Fruit fly (Drosophila melanogaster) whole organism, wandering third instar larva: Measurements from ENCODE around the gene CG5188.

Experiments used
- Abd-B ChIP-seq: fragments of >200 bp; optimal IDR thresholded peaks from 2 replicates; lab custom pipeline; 2017; ENCODE audit warnings: missing biosample characterization, missing genetic modification characterization
- CG32264 ChIP-seq: fragments of 200-800 bp; sonication (Bioruptor generic); optimal IDR thresholded peaks from 2 replicates; lab custom pipeline; 2016; ENCODE audit warnings: missing biosample characterization, missing genetic modification characterization
- CG9705 ChIP-seq: fragments of 200-800 bp; sonication (Bioruptor generic); optimal IDR thresholded peaks from 2 replicates; lab custom pipeline; 2018; ENCODE audit warnings: missing biosample characterization, mild to moderate bottlenecking, missing genetic modification characterization
- CrebA ChIP-seq: fragments of 200-800 bp; sonication (Bioruptor generic); optimal IDR thresholded peaks from 2 replicates; lab custom pipeline; 2016; ENCODE audit warnings: missing biosample characterization, mild to moderate bottlenecking, missing genetic modification characterization, borderline replicate concordance
- Dfd ChIP-seq: fragments of >200 bp; optimal IDR thresholded peaks from 2 replicates; lab custom pipeline; 2017; ENCODE audit warnings: missing biosample characterization, missing genetic modification characterization
- Dif ChIP-seq: fragments of 200-275, 200-300 bp; sonication (Bioruptor generic); optimal IDR thresholded peaks from 2 replicates; lab custom pipeline; 2018; ENCODE audit warnings: missing biosample characterization, missing genetic modification characterization; ENCODE audit not compliant: partially characterized antibody
- GATAd ChIP-seq: sonication (Bioruptor generic); optimal IDR thresholded peaks from 2 replicates; lab custom pipeline; 2016; ENCODE audit warnings: missing biosample characterization, missing genetic modification characterization
- HLH106 ChIP-seq: fragments of 200-800 bp; optimal IDR thresholded peaks from 3 replicates; lab custom pipeline; 2019; ENCODE audit warnings: missing biosample characterization, mild to moderate bottlenecking, missing genetic modification characterization, moderate library complexity
- Hnf4 ChIP-seq: fragments of 200-800 bp; sonication (Bioruptor generic); optimal IDR thresholded peaks from 2 replicates; lab custom pipeline; 2016; ENCODE audit warnings: missing biosample characterization, mild to moderate bottlenecking, missing genetic modification characterization
- Hr78 ChIP-seq: fragments of >200 bp; optimal IDR thresholded peaks from 2 replicates; lab custom pipeline; 2017; ENCODE audit warnings: missing biosample characterization, missing genetic modification characterization
- Hr83 ChIP-seq: fragments of 200-300 bp; sonication (Bioruptor generic); optimal IDR thresholded peaks from 2 replicates; lab custom pipeline; 2016; ENCODE audit warnings: missing biosample characterization, mild to moderate bottlenecking, missing genetic modification characterization, moderate library complexity; ENCODE audit not compliant: poor library complexity, severe bottlenecking
- Jra ChIP-seq: sonication (Bioruptor generic); optimal IDR thresholded peaks from 2 replicates; lab custom pipeline; 2016; ENCODE audit warnings: missing biosample characterization, missing genetic modification characterization
- Mio ChIP-seq: sonication (Bioruptor generic); optimal IDR thresholded peaks from 2 replicates; lab custom pipeline; 2016; ENCODE audit warnings: missing biosample characterization, missing genetic modification characterization
- Myc ChIP-seq: fragments of >200 bp; optimal IDR thresholded peaks from 2 replicates; lab custom pipeline; 2017
- N ChIP-seq: fragments of >200 bp; optimal IDR thresholded peaks from 2 replicates; lab custom pipeline; 2018; ENCODE audit warnings: missing biosample characterization, missing external identifiers, missing genetic modification characterization
- OdsH ChIP-seq: fragments of 200-800 bp; sonication (Bioruptor generic); optimal IDR thresholded peaks from 2 replicates; lab custom pipeline; 2016; ENCODE audit warnings: missing biosample characterization, mild to moderate bottlenecking, missing genetic modification characterization
- Rel ChIP-seq, 2 experiments: fragments of 200-800 bp; sonication (Bioruptor generic) in 1 of 2; optimal IDR thresholded peaks; 2 replicates in 1 of 2; 3 replicates in 1 of 2; lab custom pipeline; 2016 to 2019; ENCODE audit warnings: mild to moderate bottlenecking in 2 of 2, missing biosample characterization in 2 of 2, missing genetic modification characterization in 2 of 2, moderate library complexity in 1 of 2
- Sp1 ChIP-seq: fragments of 200-800 bp; sonication (Bioruptor generic); optimal IDR thresholded peaks from 3 replicates; lab custom pipeline; 2019; ENCODE audit warnings: missing biosample characterization, mild to moderate bottlenecking, missing genetic modification characterization, moderate library complexity
- Vsx2 ChIP-seq: fragments of 200-300, 225-300 bp; sonication (Bioruptor generic); optimal IDR thresholded peaks from 2 replicates; lab custom pipeline; 2018; ENCODE audit warnings: missing biosample characterization, missing genetic modification characterization; ENCODE audit not compliant: partially characterized antibody
- br ChIP-seq: fragments of 200-800 bp; sonication (Bioruptor generic); optimal IDR thresholded peaks from 2 replicates; lab custom pipeline; 2016; ENCODE audit warnings: missing biosample characterization, missing genetic modification characterization
- brk ChIP-seq: fragments of 200-800 bp; sonication (Bioruptor generic); optimal IDR thresholded peaks from 2 replicates; lab custom pipeline; 2016; ENCODE audit warnings: missing biosample characterization, mild to moderate bottlenecking, missing genetic modification characterization
- dl ChIP-seq, 2 experiments: fragments of 175-275, 200-275 bp in 1 of 2; fragments of 200-275 bp in 1 of 2; sonication (Bioruptor generic); optimal IDR thresholded peaks; lab custom pipeline; 2018; ENCODE audit warnings: mild to moderate bottlenecking in 2 of 2, missing biosample characterization in 2 of 2, missing genetic modification characterization in 2 of 2, moderate library complexity in 2 of 2; ENCODE audit not compliant: partially characterized antibody in 2 of 2, insufficient read depth in 1 of 2
- dmrt93B ChIP-seq: fragments of 200-800 bp; sonication (Bioruptor generic); optimal IDR thresholded peaks from 2 replicates; lab custom pipeline; 2018; ENCODE audit warnings: missing biosample characterization, mild to moderate bottlenecking, missing genetic modification characterization
- dsf ChIP-seq: sonication (Bioruptor generic); optimal IDR thresholded peaks from 2 replicates; lab custom pipeline; 2016; ENCODE audit warnings: missing biosample characterization, missing genetic modification characterization, borderline replicate concordance
- ey ChIP-seq: fragments of 200-800 bp; sonication (Bioruptor generic); optimal IDR thresholded peaks from 2 replicates; lab custom pipeline; 2016; ENCODE audit warnings: missing biosample characterization, missing genetic modification characterization
- foxo ChIP-seq, 2 experiments: fragments of 200-800 bp; sonication (Bioruptor generic); optimal IDR thresholded peaks; 2 replicates in 1 of 2; 3 replicates in 1 of 2; lab custom pipeline; 2016 to 2017; ENCODE audit warnings: missing biosample characterization in 2 of 2, missing genetic modification characterization in 2 of 2
- fru ChIP-seq: fragments of 200-800 bp; sonication (Bioruptor generic); optimal IDR thresholded peaks from 3 replicates; lab custom pipeline; 2016; ENCODE audit warnings: missing biosample characterization, mild to moderate bottlenecking, missing genetic modification characterization
- h ChIP-seq: fragments of 200-800 bp; sonication (Bioruptor generic); optimal IDR thresholded peaks from 3 replicates; lab custom pipeline; 2016; ENCODE audit warnings: missing biosample characterization, mild to moderate bottlenecking, missing genetic modification characterization
- jim ChIP-seq: fragments of 175-275, 200-325 bp; sonication (Bioruptor generic); optimal IDR thresholded peaks from 2 replicates; lab custom pipeline; 2016; ENCODE audit warnings: missing biosample characterization, mild to moderate bottlenecking, missing genetic modification characterization
- lola ChIP-seq: fragments of >200 bp; optimal IDR thresholded peaks from 2 replicates; lab custom pipeline; 2017; ENCODE audit warnings: missing biosample characterization, missing genetic modification characterization
- pan ChIP-seq: fragments of >200 bp; optimal IDR thresholded peaks from 2 replicates; lab custom pipeline; 2017
- psq ChIP-seq: fragments of 200-800 bp; sonication (Bioruptor generic); optimal IDR thresholded peaks from 3 replicates; lab custom pipeline; 2017; ENCODE audit warnings: missing biosample characterization, mild to moderate bottlenecking, missing genetic modification characterization, moderate library complexity
- rgr ChIP-seq: fragments of 200-800 bp; sonication (Bioruptor generic); optimal IDR thresholded peaks from 3 replicates; lab custom pipeline; 2016; ENCODE audit warnings: missing biosample characterization, mild to moderate bottlenecking, missing genetic modification characterization
- sage ChIP-seq: fragments of 200-800 bp; sonication (Bioruptor generic); optimal IDR thresholded peaks from 2 replicates; lab custom pipeline; 2016; ENCODE audit warnings: missing biosample characterization, mild to moderate bottlenecking, missing genetic modification characterization
- sv ChIP-seq: fragments of 200-800 bp; sonication (Bioruptor generic); optimal IDR thresholded peaks from 3 replicates; lab custom pipeline; 2016; ENCODE audit warnings: missing biosample characterization, missing genetic modification characterization
- tai ChIP-seq: sonication (Bioruptor generic); optimal IDR thresholded peaks from 2 replicates; lab custom pipeline; 2016; ENCODE audit warnings: missing biosample characterization, missing genetic modification characterization
- usp ChIP-seq: fragments of >200 bp; optimal IDR thresholded peaks from 2 replicates; lab custom pipeline; 2017; ENCODE audit warnings: missing biosample characterization, missing genetic modification characterization
- woc ChIP-seq: sonication (Bioruptor generic); optimal IDR thresholded peaks from 2 replicates; lab custom pipeline; 2016; ENCODE audit warnings: missing biosample characterization, mild to moderate bottlenecking, missing genetic modification characterization

The CG5188 gene

dm6 chr2L:10386208-10386805, 42.3 kb upstream of the CG5188 start, which contains the start of the genes Cdk1 and mRpS7:
TSS of gene Cdk1 (minus strand) at chr2L:10386262.
TSS of gene mRpS7 (plus strand) at chr2L:10386662.
- TF ChIP-seq Rel (GFP tag; optimal IDR thresholded peaks at IDR 0.05; lab: Kevin White, UChicago), result no peak
- TF ChIP-seq Rel (tag; optimal IDR thresholded peaks at IDR 0.05; lab: Kevin White, UChicago), result no peak
- no peak for TF ChIP-seq Hr78 (GFP tag; lab: Kevin White, UChicago)
- peak; percentile 4 for TF ChIP-seq OdsH
- TF ChIP-seq dsf (GFP tag; lab: Kevin White, UChicago), result no peak
- TF ChIP-seq Jra, result peak; percentile 43
- no peak for TF ChIP-seq lola (GFP tag; lab: Kevin White, UChicago)
- no peak for TF ChIP-seq pan
- TF ChIP-seq jim (GFP tag; lab: Kevin White, UChicago), result no peak
- peak; percentile 47 for TF ChIP-seq tai (GFP tag; lab: Kevin White, UChicago)
- peak; percentile 27 for TF ChIP-seq psq (GFP tag; lab: Kevin White, UChicago)
- TF ChIP-seq sage (GFP tag; lab: Kevin White, UChicago), result peak; percentile 3
- no peak for TF ChIP-seq usp (GFP tag; lab: Kevin White, UChicago)
- TF ChIP-seq dl (GFP tag; optimal IDR thresholded peaks at IDR 0.05; lab: Kevin White, UChicago; ENCODE audit: insufficient read depth in 1 of 2, partially characterized antibody in 2 of 2), result no peak
- TF ChIP-seq rgr (GFP tag; lab: Kevin White, UChicago), result peak; percentile 2
- TF ChIP-seq GATAd (GFP tag; lab: Kevin White, UChicago), result no peak
- TF ChIP-seq Dfd (GFP tag; lab: Kevin White, UChicago), result no peak
- peak; percentile 44 for TF ChIP-seq h (GFP tag; lab: Kevin White, UChicago)
- peak; percentile 43 for TF ChIP-seq sv
- no peak for TF ChIP-seq Mio (GFP tag; lab: Kevin White, UChicago)
- peak; percentile 49 for TF ChIP-seq Hnf4 (GFP tag; lab: Kevin White, UChicago)
- peak in 1 of 2 experiments; percentile 61 for TF ChIP-seq foxo (GFP tag; optimal IDR thresholded peaks at IDR 0.05; lab: Kevin White, UChicago)
- peak; percentile 30 for TF ChIP-seq brk (GFP tag; lab: Kevin White, UChicago)
- peak; percentile 55 for TF ChIP-seq Sp1 (GFP tag; lab: Kevin White, UChicago)
- no peak for TF ChIP-seq br (GFP tag; lab: Kevin White, UChicago)
- TF ChIP-seq fru (GFP tag; lab: Kevin White, UChicago), result peak; percentile 49
- TF ChIP-seq Dif (GFP tag; lab: Kevin White, UChicago), result no peak
- TF ChIP-seq Abd-B (GFP tag; lab: Kevin White, UChicago), result no peak
- TF ChIP-seq woc (GFP tag; lab: Kevin White, UChicago), result peak; percentile 76
- no peak for TF ChIP-seq Hr83 (GFP tag; lab: Kevin White, UChicago)
- TF ChIP-seq N (GFP tag; lab: Kevin White, UChicago), result no peak
- peak; percentile 9 for TF ChIP-seq Myc (lab: Kevin White, UChicago)
- peak; percentile 28 for TF ChIP-seq ey
- no peak for TF ChIP-seq CrebA (GFP tag; lab: Kevin White, UChicago)
- no peak for TF ChIP-seq CG9705 (GFP tag; lab: Kevin White, UChicago)
- TF ChIP-seq CG32264 (GFP tag; lab: Kevin White, UChicago), result no peak
- no peak for TF ChIP-seq dmrt93B (GFP tag; lab: Kevin White, UChicago)
- no peak for TF ChIP-seq Vsx2 (GFP tag; lab: Kevin White, UChicago)
- TF ChIP-seq HLH106 (tag; lab: Kevin White, UChicago), result peak; percentile 59

dm6 chr2L:10386824-10387223, 41.8 kb upstream of the CG5188 start:
- TF ChIP-seq dsf (GFP tag; lab: Kevin White, UChicago), result no peak
- TF ChIP-seq sage (GFP tag; lab: Kevin White, UChicago), result no peak
- no peak for TF ChIP-seq Hr78 (GFP tag; lab: Kevin White, UChicago)
- no peak for TF ChIP-seq dmrt93B (GFP tag; lab: Kevin White, UChicago)
- no peak for TF ChIP-seq brk (GFP tag; lab: Kevin White, UChicago)
- TF ChIP-seq Abd-B (GFP tag; lab: Kevin White, UChicago), result no peak
- no peak for TF ChIP-seq usp (GFP tag; lab: Kevin White, UChicago)
- no peak for TF ChIP-seq jim (GFP tag; lab: Kevin White, UChicago)
